Fruit fly (Drosophila melanogaster) whole organism, embryonic: ENCODE measurements around the gene Chchd2.

Source experiments
- CG10147 ChIP-seq: fragments of 200-800 bp; sonication (Bioruptor generic); optimal IDR thresholded peaks from 2 replicates; lab custom pipeline; 2019; ENCODE audit warnings: missing biosample characterization, mild to moderate bottlenecking, missing genetic modification characterization, moderate library complexity
- CG10366 ChIP-seq: fragments of 200-800 bp; sonication (Bioruptor generic); IDR thresholded peaks from 2 replicates; pipeline ENCODE4 v1.3.6; 2022; ENCODE audit warnings: missing biosample characterization, missing genetic modification characterization
- CG10431 ChIP-seq: fragments of 200-800 bp; sonication (Bioruptor generic); optimal IDR thresholded peaks from 3 replicates; lab custom pipeline; 2018; ENCODE audit warnings: missing biosample characterization, mild to moderate bottlenecking, missing genetic modification characterization
- CG10959 ChIP-seq: fragments of 200-800 bp; sonication (Bioruptor generic); IDR thresholded peaks from 2 replicates; pipeline ENCODE4 v1.3.6; 2022; ENCODE audit warnings: missing biosample characterization, missing genetic modification characterization
- CG12769 ChIP-seq: fragments of 200-800 bp; sonication (Bioruptor generic); optimal IDR thresholded peaks from 2 replicates; lab custom pipeline; 2019; ENCODE audit warnings: missing biosample characterization, mild to moderate bottlenecking, missing genetic modification characterization, moderate library complexity
- CG12942 ChIP-seq: fragments of 200-800 bp; sonication (Bioruptor generic); optimal IDR thresholded peaks from 3 replicates; lab custom pipeline; 2016; ENCODE audit warnings: missing biosample characterization, missing genetic modification characterization
- CG13424 ChIP-seq: fragments of 200-800 bp; sonication (Bioruptor generic); optimal IDR thresholded peaks from 2 replicates; lab custom pipeline; 2019; ENCODE audit warnings: missing biosample characterization, mild to moderate bottlenecking, missing genetic modification characterization, moderate library complexity
- CG17186 ChIP-seq: fragments of 200-800 bp; sonication (Bioruptor generic); optimal IDR thresholded peaks from 3 replicates; lab custom pipeline; 2017; ENCODE audit warnings: missing biosample characterization, missing genetic modification reagents, missing genetic modification characterization
- CG18476 ChIP-seq: fragments of 200-800 bp; sonication (Bioruptor generic); optimal IDR thresholded peaks from 2 replicates; lab custom pipeline; 2016; ENCODE audit warnings: missing biosample characterization, mild to moderate bottlenecking, missing genetic modification characterization
- CG2129 ChIP-seq: fragments of 200-800 bp; sonication (Bioruptor generic); IDR thresholded peaks from 2 replicates; pipeline ENCODE4 v1.3.6; 2022; ENCODE audit warnings: missing biosample characterization, missing genetic modification characterization; ENCODE audit not compliant: partially characterized antibody
- CG30020 ChIP-seq: fragments of 200-800 bp; optimal IDR thresholded peaks from 2 replicates; lab custom pipeline; 2019; ENCODE audit warnings: missing biosample characterization, mild to moderate bottlenecking, missing genetic modification characterization, moderate library complexity
- CG33213 ChIP-seq: fragments of 200-800 bp; sonication (Bioruptor generic); optimal IDR thresholded peaks from 3 replicates; lab custom pipeline; 2016; ENCODE audit warnings: missing biosample characterization, missing genetic modification characterization
- CG4360 ChIP-seq: fragments of 200-800 bp; sonication (Bioruptor generic); IDR thresholded peaks from 2 replicates; pipeline ENCODE4 v1.3.6; 2022; ENCODE audit warnings: missing biosample characterization, missing genetic modification characterization
- CG4424 ChIP-seq: fragments of 200-800 bp; sonication (Bioruptor generic); optimal IDR thresholded peaks from 3 replicates; lab custom pipeline; 2016; ENCODE audit warnings: missing biosample characterization, missing genetic modification characterization
- CG4820 ChIP-seq: fragments of 200-800 bp; sonication (Bioruptor generic); optimal IDR thresholded peaks from 3 replicates; lab custom pipeline; 2016; ENCODE audit warnings: missing biosample characterization, missing genetic modification characterization
- CoRest ChIP-seq: fragments of 200-800 bp; sonication (Bioruptor generic); optimal IDR thresholded peaks from 3 replicates; lab custom pipeline; 2018; ENCODE audit warnings: missing biosample characterization, mild to moderate bottlenecking, missing genetic modification characterization, moderate library complexity
- CrebB ChIP-seq: fragments of 200-800 bp; sonication (Bioruptor generic); optimal IDR thresholded peaks from 3 replicates; lab custom pipeline; 2018; ENCODE audit warnings: missing biosample characterization, mild to moderate bottlenecking, missing genetic modification characterization
- E2f1 ChIP-seq: fragments of 200-800 bp; sonication (Bioruptor generic); IDR thresholded peaks from 2 replicates; pipeline ENCODE4 v1.3.6; 2022; ENCODE audit warnings: missing biosample characterization, missing genetic modification characterization
- E2f2 ChIP-seq: fragments of 200-800 bp; sonication (Bioruptor generic); IDR thresholded peaks from 2 replicates; pipeline ENCODE4 v1.3.6; 2022; ENCODE audit warnings: missing biosample characterization, missing genetic modification characterization
- Ets97D ChIP-seq: fragments of 200-800 bp; sonication (Bioruptor generic); optimal IDR thresholded peaks from 3 replicates; lab custom pipeline; 2016; ENCODE audit warnings: missing biosample characterization, missing genetic modification characterization
- Gug ChIP-seq: fragments of 200-800 bp; sonication (Bioruptor generic); IDR thresholded peaks from 4 replicates; pipeline ENCODE4 v1.3.6; 2022; ENCODE audit warnings: missing biosample characterization, missing genetic modification characterization
- HLHmδ ChIP-seq: fragments of 200-800 bp; sonication (Bioruptor generic); optimal IDR thresholded peaks from 2 replicates; lab custom pipeline; 2018; ENCODE audit warnings: missing biosample characterization, mild to moderate bottlenecking, missing genetic modification characterization, moderate library complexity
- NFAT ChIP-seq: fragments of 200-800 bp; sonication (Bioruptor generic); IDR thresholded peaks from 2 replicates; pipeline ENCODE4 v1.3.6; 2022; ENCODE audit warnings: missing biosample characterization, missing genetic modification characterization
- Side ChIP-seq: fragments of 200-800 bp; sonication (Bioruptor generic); optimal IDR thresholded peaks from 2 replicates; lab custom pipeline; 2016; ENCODE audit warnings: missing biosample characterization, missing genetic modification characterization
- Sin3A ChIP-seq: fragments of >200 bp; optimal IDR thresholded peaks from 2 replicates; lab custom pipeline; 2018
- Sox100B ChIP-seq: fragments of 200-800 bp; sonication (Bioruptor generic); optimal IDR thresholded peaks from 3 replicates; lab custom pipeline; 2018; ENCODE audit warnings: missing biosample characterization, mild to moderate bottlenecking, missing genetic modification characterization
- Spps ChIP-seq: fragments of 200-800 bp; sonication (Bioruptor generic); optimal IDR thresholded peaks from 2 replicates; lab custom pipeline; 2018; ENCODE audit warnings: missing biosample characterization, mild to moderate bottlenecking, missing genetic modification characterization
- aop ChIP-seq: fragments of 200-800 bp; sonication (Bioruptor generic); IDR thresholded peaks from 2 replicates; pipeline ENCODE4 v1.3.6; 2022; ENCODE audit warnings: missing biosample characterization, missing genetic modification characterization
- ase ChIP-seq: fragments of 200-800 bp; sonication (Bioruptor generic); IDR thresholded peaks from 3 replicates; pipeline ENCODE4 v1.3.6; 2022; ENCODE audit warnings: missing biosample characterization, missing genetic modification characterization
- ash1 ChIP-seq: fragments of 200-800 bp; sonication (Bioruptor generic); optimal IDR thresholded peaks from 2 replicates; lab custom pipeline; 2018; ENCODE audit warnings: missing biosample characterization, mild to moderate bottlenecking, missing genetic modification characterization
- bbx ChIP-seq: fragments of 200-800 bp; sonication (Bioruptor generic); IDR thresholded peaks from 2 replicates; pipeline ENCODE4 v1.3.6; 2022; ENCODE audit warnings: missing biosample characterization, missing genetic modification characterization; ENCODE audit not compliant: partially characterized antibody
- bsh ChIP-seq, 2 experiments: fragments of 200-800 bp; sonication (Bioruptor generic); optimal IDR thresholded peaks; 2 replicates each; lab custom pipeline; 2017 to 2018; ENCODE audit warnings: mild to moderate bottlenecking in 2 of 2, missing biosample characterization in 2 of 2, missing genetic modification characterization in 2 of 2, moderate library complexity in 1 of 2
- chif ChIP-seq, 2 experiments: fragments of 200-800 bp; sonication (Bioruptor generic); optimal IDR thresholded peaks; 3 replicates each; lab custom pipeline; 2016; ENCODE audit warnings: missing biosample characterization in 2 of 2, missing genetic modification characterization in 2 of 2
- crp ChIP-seq, 2 experiments: fragments of 200-800 bp; sonication (Bioruptor generic); optimal IDR thresholded peaks; 2 replicates in 1 of 2; 3 replicates in 1 of 2; lab custom pipeline; 2017; ENCODE audit warnings: missing biosample characterization in 2 of 2, missing genetic modification characterization in 2 of 2, mild to moderate bottlenecking in 1 of 2, moderate library complexity in 1 of 2
- dm ChIP-seq: fragments of 200-800 bp; sonication (Bioruptor generic); optimal IDR thresholded peaks from 3 replicates; lab custom pipeline; 2016; ENCODE audit warnings: missing biosample characterization, missing genetic modification characterization
- esg ChIP-seq: fragments of 200-800 bp; sonication (Bioruptor generic); conservative IDR thresholded peaks from 2 replicates; pipeline ENCODE4 v1.3.6; 2022; ENCODE audit warnings: missing biosample characterization, missing genetic modification characterization
- fd64A ChIP-seq: fragments of 200-800 bp; sonication (Bioruptor generic); optimal IDR thresholded peaks from 3 replicates; lab custom pipeline; 2018; ENCODE audit warnings: missing biosample characterization, mild to moderate bottlenecking, missing genetic modification characterization
- fru ChIP-seq: fragments of >200 bp; optimal IDR thresholded peaks from 2 replicates; lab custom pipeline; 2017
- ham ChIP-seq: fragments of 200-800 bp; sonication (Bioruptor generic); IDR thresholded peaks from 2 replicates; pipeline ENCODE4 v1.3.6; 2022; ENCODE audit warnings: missing biosample characterization, missing genetic modification characterization
- hth ChIP-seq: fragments of >200 bp; optimal IDR thresholded peaks from 2 replicates; lab custom pipeline; 2017; ENCODE audit warnings: inconsistent platforms
- insv ChIP-seq, 2 experiments: fragments of 200-800 bp; sonication (Bioruptor generic); optimal IDR thresholded peaks; 3 replicates each; lab custom pipeline; 2016 to 2018; ENCODE audit warnings: missing biosample characterization in 2 of 2, missing genetic modification characterization in 2 of 2
- kah ChIP-seq: fragments of 200-800 bp; sonication (Bioruptor generic); optimal IDR thresholded peaks from 2 replicates; lab custom pipeline; 2018; ENCODE audit warnings: missing biosample characterization, mild to moderate bottlenecking, missing genetic modification characterization
- maf-S ChIP-seq: fragments of 200-800 bp; sonication (Bioruptor generic); optimal IDR thresholded peaks from 2 replicates; lab custom pipeline; 2016; ENCODE audit warnings: missing biosample characterization, missing genetic modification characterization
- pb ChIP-seq: fragments of 200-800 bp; sonication (Bioruptor generic); optimal IDR thresholded peaks from 3 replicates; lab custom pipeline; 2016; ENCODE audit warnings: missing biosample characterization, missing genetic modification characterization
- pho ChIP-seq: fragments of 200-800 bp; sonication (Bioruptor generic); optimal IDR thresholded peaks from 2 replicates; lab custom pipeline; 2016; ENCODE audit warnings: missing biosample characterization, missing genetic modification characterization
- sim ChIP-seq: fragments of 200-800 bp; sonication (Bioruptor generic); IDR thresholded peaks from 2 replicates; pipeline ENCODE4 v1.3.6; 2022; ENCODE audit warnings: missing biosample characterization, missing genetic modification characterization
- sqz ChIP-seq: fragments of 200-800 bp; sonication (Bioruptor generic); optimal IDR thresholded peaks from 3 replicates; lab custom pipeline; 2018; ENCODE audit warnings: missing biosample characterization, mild to moderate bottlenecking, missing genetic modification characterization
- ttk ChIP-seq: fragments of 200-800 bp; sonication (Bioruptor generic); IDR thresholded peaks from 2 replicates; pipeline ENCODE4 v2.1.2; 2022; ENCODE audit warnings: missing biosample characterization, missing genetic modification characterization
- unc-4 ChIP-seq: fragments of 200-800 bp; sonication (Bioruptor generic); IDR thresholded peaks from 2 replicates; pipeline ENCODE4 v1.3.6; 2022; ENCODE audit warnings: missing biosample characterization, missing genetic modification characterization; ENCODE audit not compliant: partially characterized antibody
- vvl ChIP-seq: fragments of 200-800 bp; sonication (Bioruptor generic); IDR thresholded peaks from 2 replicates; pipeline ENCODE4 v1.3.6; 2022; ENCODE audit warnings: missing biosample characterization, missing genetic modification characterization

The Chchd2 gene

dm6 chrX:17147983-17148637, 691 bp upstream of the Chchd2 start, which contains the start of gene RpS5a (continued):
- TF ChIP-seq kah (peak; percentile 75), Spps (tag; lab: Kevin White, UChicago) (peak; percentile 47), CG12942 (GFP tag; lab: Kevin White, UChicago) (peak; percentile 69), ttk (GFP tag; lab: Robert Waterston, UW) (peak; percentile 64), CG4424 (GFP tag; lab: Kevin White, UChicago) (peak; percentile 80), Gug (GFP tag; lab: Robert Waterston, UW) (peak; percentile 76; the same call in 3 of the 4 replicates), CG4820 (peak; percentile 66), crp (GFP tag; optimal IDR thresholded peaks at IDR 0.05; lab: Kevin White, UChicago) (peak in 1 of 2 experiments; percentile 46), CG12769 (tag; lab: Kevin White, UChicago) (peak; percentile 59), Sox100B (GFP tag; lab: Kevin White, UChicago) (peak; percentile 86), CG17186 (GFP tag; lab: Kevin White, UChicago) (peak; percentile 86), E2f2 (peak; percentile 62), vvl (GFP tag; lab: Robert Waterston, UW) (peak; percentile 79), E2f1 (GFP tag; lab: Robert Waterston, UW) (peak; percentile 44; the same call in 1 of the 2 replicates), dm (GFP tag; lab: Kevin White, UChicago) (peak; percentile 95), CG33213 (peak; percentile 86), CG10366 (GFP tag; lab: Robert Waterston, UW) (peak; percentile 58), fru (lab: Kevin White, UChicago) (no peak), hth (lab: Kevin White, UChicago) (no peak), fd64A (GFP tag; lab: Kevin White, UChicago) (peak; percentile 83), CG30020 (peak; percentile 44), pho (peak; percentile 77), sim (no peak), insv (GFP tag; optimal IDR thresholded peaks at IDR 0.05; lab: Kevin White, UChicago) (peak in 1 of 2 experiments; percentile 53), ase (GFP tag; lab: Robert Waterston, UW) (peak; percentile 63; the same call in 2 of the 3 replicates), pb (GFP tag; lab: Kevin White, UChicago) (peak; percentile 81), CrebB (tag; lab: Kevin White, UChicago) (peak; percentile 80), Ets97D (GFP tag; lab: Kevin White, UChicago) (peak; percentile 98), CoRest (tag; lab: Kevin White, UChicago) (peak; percentile 69), HLHmδ (GFP tag; lab: Kevin White, UChicago) (peak; percentile 95), chif (GFP tag; optimal IDR thresholded peaks at IDR 0.05; lab: Kevin White, UChicago) (peak; percentile 72 to 76), CG13424 (tag; lab: Kevin White, UChicago) (peak; percentile 60), esg (peak; percentile 38; the same call in 1 of the 2 replicates), unc-4 (GFP tag; lab: Robert Waterston, UW) (peak; percentile 64; the same call in 1 of the 2 replicates), aop (GFP tag; lab: Robert Waterston, UW) (no peak), CG4360 (GFP tag; lab: Robert Waterston, UW) (0 out of 2 replicates have a peak, but pooled peaks have one; percentile 3), sqz (peak; percentile 64), bsh (GFP tag; optimal IDR thresholded peaks at IDR 0.05; lab: Kevin White, UChicago) (peak; percentile 9 to 60), CG18476 (GFP tag; lab: Kevin White, UChicago) (peak; percentile 3), CG10431 (GFP tag; lab: Kevin White, UChicago) (peak; percentile 79), Side (GFP tag; lab: Kevin White, UChicago) (peak; percentile 86), bbx (GFP tag; lab: Robert Waterston, UW) (peak; percentile 31; the same call in 1 of the 2 replicates), ash1 (GFP tag; lab: Kevin White, UChicago) (peak; percentile 74), Sin3A (lab: Kevin White, UChicago) (peak; percentile 99), CG2129 (GFP tag; lab: Robert Waterston, UW) (peak; percentile 62), maf-S (peak; percentile 76), CG10959 (GFP tag; lab: Robert Waterston, UW) (no peak), ham (GFP tag; lab: Robert Waterston, UW) (no peak), NFAT (GFP tag; lab: Robert Waterston, UW) (peak; percentile 59; the same call in 1 of the 2 replicates), CG10147 (GFP tag; lab: Kevin White, UChicago) (peak; percentile 64)
